Worm (Caenorhabditis elegans): ENCODE results near the gene grl-24.

ce11 chrIV:17436552-17436951 is 39.1 kb downstream of the grl-24 start, which contains the start of gene gcy-27:
- TF ChIP-seq unc-39 (tag; optimal IDR thresholded peaks at IDR 0.05) (no peak), mdl-1 (tag; optimal IDR thresholded peaks at IDR 0.05) (no peak), lin-15B (tag; optimal IDR thresholded peaks at IDR 0.05) (no peak), nhr-76 (tag; optimal IDR thresholded peaks at IDR 0.05) (no peak), ceh-16 (tag; optimal IDR thresholded peaks at IDR 0.05) (no peak), ZK546.5 (tag; optimal IDR thresholded peaks at IDR 0.05) (no peak), zag-1 (tag; optimal IDR thresholded peaks at IDR 0.05) (no peak), snpc-4 (tag; optimal IDR thresholded peaks at IDR 0.05) (no peak)

Measured in whole organism, L3 larva.